Fruit fly (Drosophila melanogaster) whole organism, embryonic: ENCODE data around the gene trx.

Experiments used
- CG10565 ChIP-seq: fragments of 200-800 bp; sonication (Bioruptor generic); optimal IDR thresholded peaks from 3 replicates; lab custom pipeline; 2016; ENCODE audit warnings: missing biosample characterization, mild to moderate bottlenecking, missing genetic modification characterization
- CG11398 ChIP-seq: fragments of 200-800 bp; sonication (Bioruptor generic); optimal IDR thresholded peaks from 2 replicates; lab custom pipeline; 2016; ENCODE audit warnings: missing biosample characterization, missing genetic modification characterization
- CG12219 ChIP-seq: fragments of 200-800 bp; sonication (Bioruptor generic); optimal IDR thresholded peaks from 3 replicates; lab custom pipeline; 2018; ENCODE audit warnings: missing biosample characterization, mild to moderate bottlenecking, missing genetic modification characterization
- CG12236 ChIP-seq: fragments of 200-800 bp; sonication (Bioruptor generic); optimal IDR thresholded peaks from 2 replicates; lab custom pipeline; 2016; ENCODE audit warnings: missing biosample characterization, missing genetic modification characterization
- CG12391 ChIP-seq: fragments of 200-800 bp; sonication (Bioruptor generic); optimal IDR thresholded peaks from 3 replicates; lab custom pipeline; 2018; ENCODE audit warnings: missing biosample characterization, mild to moderate bottlenecking, missing genetic modification characterization, moderate library complexity
- CG12769 ChIP-seq: fragments of 200-800 bp; sonication (Bioruptor generic); optimal IDR thresholded peaks from 2 replicates; lab custom pipeline; 2019; ENCODE audit warnings: missing biosample characterization, mild to moderate bottlenecking, missing genetic modification characterization, moderate library complexity
- CG15269 ChIP-seq: fragments of 200-800 bp; sonication (Bioruptor generic); optimal IDR thresholded peaks from 2 replicates; lab custom pipeline; 2018; ENCODE audit warnings: missing biosample characterization, mild to moderate bottlenecking, missing genetic modification characterization, moderate library complexity
- CG15696 ChIP-seq: fragments of 200-800 bp; sonication (Bioruptor generic); optimal IDR thresholded peaks from 2 replicates; lab custom pipeline; 2019; ENCODE audit warnings: missing biosample characterization, mild to moderate bottlenecking, missing genetic modification characterization, moderate library complexity
- CG1602 ChIP-seq: fragments of 200-800 bp; sonication (Bioruptor generic); optimal IDR thresholded peaks from 3 replicates; lab custom pipeline; 2016; ENCODE audit warnings: missing biosample characterization, missing genetic modification characterization
- CG18011 ChIP-seq: fragments of 200-800 bp; sonication (Bioruptor generic); optimal IDR thresholded peaks from 2 replicates; lab custom pipeline; 2017; ENCODE audit warnings: missing biosample characterization, missing genetic modification characterization, mild to moderate bottlenecking, moderate library complexity, missing genotype
- CG2889 ChIP-seq: fragments of 200-800 bp; sonication (Bioruptor generic); IDR thresholded peaks from 3 replicates; pipeline ENCODE4 v1.3.6; 2022; ENCODE audit warnings: missing biosample characterization, missing genetic modification characterization
- CG31365 ChIP-seq: fragments of 200-800 bp; sonication (Bioruptor generic); optimal IDR thresholded peaks from 2 replicates; lab custom pipeline; 2018; ENCODE audit warnings: missing biosample characterization, mild to moderate bottlenecking, missing genetic modification characterization
- CG32772 ChIP-seq: fragments of 200-800 bp; sonication (Bioruptor generic); IDR thresholded peaks from 2 replicates; pipeline ENCODE4 v1.3.6; 2022; ENCODE audit warnings: missing biosample characterization, missing genetic modification characterization
- CG33213 ChIP-seq: fragments of 200-800 bp; sonication (Bioruptor generic); optimal IDR thresholded peaks from 3 replicates; lab custom pipeline; 2016; ENCODE audit warnings: missing biosample characterization, missing genetic modification characterization
- CG33557 ChIP-seq: fragments of 200-800 bp; sonication (Bioruptor generic); optimal IDR thresholded peaks from 2 replicates; lab custom pipeline; 2019; ENCODE audit warnings: missing biosample characterization, mild to moderate bottlenecking, missing genetic modification characterization, moderate library complexity
- CG34224 ChIP-seq: fragments of 200-800 bp; sonication (Bioruptor generic); IDR thresholded peaks from 3 replicates; pipeline ENCODE4 v1.3.6; 2022; ENCODE audit warnings: missing biosample characterization, missing genetic modification characterization; ENCODE audit not compliant: partially characterized antibody
- CG34376 ChIP-seq: fragments of 200-800 bp; sonication (Bioruptor generic); optimal IDR thresholded peaks from 2 replicates; lab custom pipeline; 2018; ENCODE audit warnings: missing biosample characterization, mild to moderate bottlenecking, missing genetic modification characterization
- CG5953 ChIP-seq: fragments of 200-800 bp; sonication (Bioruptor generic); IDR thresholded peaks from 2 replicates; pipeline ENCODE4 v1.3.6; 2022; ENCODE audit warnings: missing biosample characterization, missing genetic modification characterization
- CG8944 ChIP-seq: fragments of 200-800 bp; sonication (Bioruptor generic); optimal IDR thresholded peaks from 3 replicates; lab custom pipeline; 2016; ENCODE audit warnings: missing biosample characterization, missing genetic modification characterization
- CG9727 ChIP-seq: fragments of 200-800 bp; sonication (Bioruptor generic); optimal IDR thresholded peaks from 3 replicates; lab custom pipeline; 2017; ENCODE audit warnings: missing biosample characterization, mild to moderate bottlenecking, missing genetic modification characterization
- Gug ChIP-seq: fragments of 200-800 bp; sonication (Bioruptor generic); IDR thresholded peaks from 4 replicates; pipeline ENCODE4 v1.3.6; 2022; ENCODE audit warnings: missing biosample characterization, missing genetic modification characterization
- Hr51 ChIP-seq, 2 experiments: fragments of 200-800 bp; sonication (Bioruptor generic); optimal IDR thresholded peaks; 2 replicates in 1 of 2; 3 replicates in 1 of 2; lab custom pipeline; 2016 to 2018; ENCODE audit warnings: missing biosample characterization in 2 of 2, missing genetic modification characterization in 2 of 2, mild to moderate bottlenecking in 1 of 2, moderate library complexity in 1 of 2
- MESR4 ChIP-seq: fragments of 200-800 bp; sonication (Bioruptor generic); optimal IDR thresholded peaks from 2 replicates; lab custom pipeline; 2018; ENCODE audit warnings: missing biosample characterization, mild to moderate bottlenecking, missing genetic modification characterization, moderate library complexity
- MTF-1 ChIP-seq: fragments of 200-800 bp; sonication (Bioruptor generic); optimal IDR thresholded peaks from 2 replicates; lab custom pipeline; 2018; ENCODE audit warnings: missing biosample characterization, mild to moderate bottlenecking, missing genetic modification characterization, borderline replicate concordance
- Myb ChIP-seq: fragments of 200-800 bp; sonication (Bioruptor generic); optimal IDR thresholded peaks from 2 replicates; lab custom pipeline; 2016; ENCODE audit warnings: missing biosample characterization, missing genetic modification characterization
- Nf-YB ChIP-seq: fragments of 200-800 bp; sonication (Bioruptor generic); optimal IDR thresholded peaks from 3 replicates; lab custom pipeline; 2019; ENCODE audit warnings: missing biosample characterization, mild to moderate bottlenecking, missing genetic modification characterization, moderate library complexity
- Ravus ChIP-seq: fragments of 200-800 bp; sonication (Bioruptor generic); IDR thresholded peaks from 2 replicates; pipeline ENCODE4 v1.3.6; 2022; ENCODE audit warnings: missing biosample characterization, missing genetic modification characterization
- Six4 ChIP-seq: fragments of 200-800 bp; sonication (Bioruptor generic); optimal IDR thresholded peaks from 2 replicates; lab custom pipeline; 2016; ENCODE audit warnings: missing biosample characterization, missing genetic modification characterization
- Sox102F ChIP-seq: fragments of 200-800 bp; sonication (Bioruptor generic); optimal IDR thresholded peaks from 2 replicates; lab custom pipeline; 2018; ENCODE audit warnings: missing biosample characterization, mild to moderate bottlenecking, missing genetic modification characterization, moderate library complexity
- Stat92E ChIP-seq, 3 experiments: fragments of >200 bp in 2 of 3; fragments of 200-800 bp in 1 of 3; sonication (Bioruptor generic) in 1 of 3; optimal IDR thresholded peaks; 2 replicates each; lab custom pipeline; 2017 to 2019; ENCODE audit warnings: missing biosample characterization in 3 of 3, missing genetic modification characterization in 3 of 3, mild to moderate bottlenecking in 1 of 3, moderate library complexity in 1 of 3
- TFAM ChIP-seq: fragments of 200-800 bp; sonication (Bioruptor generic); optimal IDR thresholded peaks from 2 replicates; lab custom pipeline; 2017; ENCODE audit warnings: missing biosample characterization, missing genetic modification characterization, inconsistent platforms
- ara ChIP-seq: fragments of 200-800 bp; sonication (Bioruptor generic); IDR thresholded peaks from 2 replicates; pipeline ENCODE4 v1.3.6; 2022; ENCODE audit warnings: missing biosample characterization, missing genetic modification characterization
- az2 ChIP-seq: fragments of 200-800 bp; sonication (Bioruptor generic); optimal IDR thresholded peaks from 3 replicates; lab custom pipeline; 2016; ENCODE audit warnings: missing biosample characterization, missing genetic modification characterization
- bab2 ChIP-seq: fragments of 200-800 bp; sonication (Bioruptor generic); optimal IDR thresholded peaks from 2 replicates; lab custom pipeline; 2016; ENCODE audit warnings: missing biosample characterization, missing genetic modification characterization
- bbx ChIP-seq: fragments of 200-800 bp; sonication (Bioruptor generic); IDR thresholded peaks from 2 replicates; pipeline ENCODE4 v1.3.6; 2022; ENCODE audit warnings: missing biosample characterization, missing genetic modification characterization; ENCODE audit not compliant: partially characterized antibody
- bsh ChIP-seq, 2 experiments: fragments of 200-800 bp; sonication (Bioruptor generic); optimal IDR thresholded peaks; 2 replicates each; lab custom pipeline; 2017 to 2018; ENCODE audit warnings: mild to moderate bottlenecking in 2 of 2, missing biosample characterization in 2 of 2, missing genetic modification characterization in 2 of 2, moderate library complexity in 1 of 2
- crc ChIP-seq: fragments of 200-800 bp; sonication (Bioruptor generic); optimal IDR thresholded peaks from 2 replicates; lab custom pipeline; 2016; ENCODE audit warnings: missing biosample characterization, missing genetic modification characterization
- dimm ChIP-seq: fragments of 200-800 bp; sonication (Bioruptor generic); IDR thresholded peaks from 2 replicates; pipeline ENCODE4 v1.3.6; 2022; ENCODE audit warnings: missing biosample characterization, missing genetic modification characterization
- gsb ChIP-seq: fragments of 200-800 bp; sonication (Bioruptor generic); IDR thresholded peaks from 2 replicates; pipeline ENCODE4 v1.3.6; 2022; ENCODE audit warnings: missing biosample characterization, missing genetic modification characterization
- hb ChIP-seq: fragments of 200-800 bp; sonication (Bioruptor generic); IDR thresholded peaks from 3 replicates; pipeline ENCODE4 v1.3.6; 2022; ENCODE audit warnings: missing biosample characterization, missing genetic modification characterization; ENCODE audit not compliant: partially characterized antibody
- hth ChIP-seq: fragments of >200 bp; optimal IDR thresholded peaks from 2 replicates; lab custom pipeline; 2017; ENCODE audit warnings: inconsistent platforms
- kay ChIP-seq: fragments of 200-800 bp; sonication (Bioruptor generic); optimal IDR thresholded peaks from 2 replicates; lab custom pipeline; 2016; ENCODE audit warnings: missing biosample characterization, missing genetic modification characterization
- mam ChIP-seq: fragments of 200-800 bp; sonication (Bioruptor generic); optimal IDR thresholded peaks from 3 replicates; lab custom pipeline; 2016; ENCODE audit warnings: missing biosample characterization, missing genetic modification characterization
- prd ChIP-seq, 3 experiments: fragments of >200 bp in 2 of 3; fragments of 200-800 bp in 1 of 3; sonication (Bioruptor generic) in 1 of 3; optimal IDR thresholded peaks in 2 of 3; IDR thresholded peaks in 1 of 3; 2 replicates in 2 of 3; 3 replicates in 1 of 3; pipeline versions ENCODE4 v1.3.6 to Lab custom; 2017 to 2022; ENCODE audit warnings: missing biosample characterization in 1 of 3, missing genetic modification characterization in 1 of 3
- rib ChIP-seq: fragments of 200-800 bp; sonication (Bioruptor generic); IDR thresholded peaks from 2 replicates; pipeline ENCODE4 v1.3.6; 2022; ENCODE audit warnings: missing biosample characterization, missing genetic modification characterization
- schlank ChIP-seq: fragments of 200-800 bp; sonication (Bioruptor generic); optimal IDR thresholded peaks from 2 replicates; lab custom pipeline; 2018; ENCODE audit warnings: missing biosample characterization, mild to moderate bottlenecking, missing genetic modification characterization
- slp2 ChIP-seq: fragments of 200-800 bp; sonication (Bioruptor generic); optimal IDR thresholded peaks from 2 replicates; lab custom pipeline; 2016; ENCODE audit warnings: missing biosample characterization, missing genetic modification characterization
- tio ChIP-seq: fragments of 200-800 bp; sonication (Bioruptor generic); optimal IDR thresholded peaks from 2 replicates; lab custom pipeline; 2017; ENCODE audit warnings: missing biosample characterization, missing genetic modification characterization, inconsistent platforms
- tna ChIP-seq: fragments of 200-800 bp; sonication (Bioruptor generic); IDR thresholded peaks from 2 replicates; pipeline ENCODE4 v1.3.6; 2022; ENCODE audit warnings: missing biosample characterization, missing genetic modification characterization; ENCODE audit not compliant: partially characterized antibody
- wdn ChIP-seq: fragments of 200-800 bp; sonication (Bioruptor generic); IDR thresholded peaks from 2 replicates; pipeline ENCODE4 v1.3.6; 2022; ENCODE audit warnings: missing biosample characterization, missing genetic modification characterization

The trx gene

dm6 chr3R:14311027-14311426, 24.3 kb upstream of the trx start (continued):
- TF ChIP-seq CG33213 (no peak), MTF-1 (no peak), prd (optimal IDR thresholded peaks at IDR 0.05; lab: Kevin White, UChicago) (no peak), prd (GFP tag; IDR thresholded peaks at IDR 0.05; lab: Robert Waterston, UW) (peak; percentile 45; the same call in 1 of the 3 replicates), CG12236 (no peak), Nf-YB (GFP tag; lab: Kevin White, UChicago) (no peak), MESR4 (GFP tag; lab: Kevin White, UChicago) (no peak), dimm (GFP tag; lab: Robert Waterston, UW) (no peak), CG31365 (no peak), mam (GFP tag; lab: Kevin White, UChicago) (no peak), TFAM (GFP tag; lab: Kevin White, UChicago) (no peak), CG32772 (no peak), CG5953 (GFP tag; lab: Robert Waterston, UW) (no peak), kay (GFP tag; lab: Kevin White, UChicago) (no peak), CG12769 (tag; lab: Kevin White, UChicago) (no peak), Ravus (GFP tag; lab: Robert Waterston, UW) (no peak), az2 (GFP tag; lab: Kevin White, UChicago) (no peak), tna (GFP tag; lab: Robert Waterston, UW) (no peak), tio (GFP tag; lab: Kevin White, UChicago) (no peak), CG9727 (GFP tag; lab: Kevin White, UChicago) (peak; percentile 25), wdn (GFP tag; lab: Robert Waterston, UW) (no peak), hth (lab: Kevin White, UChicago) (no peak), Six4 (GFP tag; lab: Kevin White, UChicago) (no peak), CG15696 (tag; lab: Kevin White, UChicago) (no peak), CG12219 (GFP tag; lab: Kevin White, UChicago) (no peak), Myb (GFP tag; lab: Kevin White, UChicago) (no peak), ara (no peak), CG8944 (GFP tag; lab: Kevin White, UChicago) (no peak), Gug (GFP tag; lab: Robert Waterston, UW) (no peak), CG34376 (no peak), crc (GFP tag; lab: Kevin White, UChicago) (no peak), Hr51 (GFP tag; optimal IDR thresholded peaks at IDR 0.05; lab: Kevin White, UChicago) (no peak), Stat92E (GFP tag; optimal IDR thresholded peaks at IDR 0.05; lab: Kevin White, UChicago) (no peak), bbx (GFP tag; lab: Robert Waterston, UW) (no peak), hb (GFP tag; lab: Robert Waterston, UW) (no peak), bsh (GFP tag; optimal IDR thresholded peaks at IDR 0.05; lab: Kevin White, UChicago) (peak in 1 of 2 experiments; percentile 46), CG18011 (GFP tag; lab: Kevin White, UChicago) (no peak), CG12391 (tag; lab: Kevin White, UChicago) (peak; percentile 33), CG34224 (GFP tag; lab: Robert Waterston, UW) (no peak), CG2889 (no peak), CG1602 (GFP tag; lab: Kevin White, UChicago) (no peak), CG33557 (GFP tag; lab: Kevin White, UChicago) (no peak), slp2 (no peak), CG11398 (GFP tag; lab: Kevin White, UChicago) (no peak), Sox102F (GFP tag; lab: Kevin White, UChicago) (no peak), CG10565 (GFP tag; lab: Kevin White, UChicago) (no peak), schlank (tag; lab: Kevin White, UChicago) (no peak), rib (GFP tag; lab: Robert Waterston, UW) (no peak), gsb (GFP tag; lab: Robert Waterston, UW) (no peak), bab2 (GFP tag; lab: Kevin White, UChicago) (no peak), CG15269 (no peak)
